Worm (Caenorhabditis elegans): ENCODE results near the gene R10E8.5.
"Not testable (repeated sequence)": the region's sequence is repeated elsewhere in the genome, so short reads cannot be mapped to it uniquely, and the experiment has no call there.

The R10E8.5 gene

DNA sequence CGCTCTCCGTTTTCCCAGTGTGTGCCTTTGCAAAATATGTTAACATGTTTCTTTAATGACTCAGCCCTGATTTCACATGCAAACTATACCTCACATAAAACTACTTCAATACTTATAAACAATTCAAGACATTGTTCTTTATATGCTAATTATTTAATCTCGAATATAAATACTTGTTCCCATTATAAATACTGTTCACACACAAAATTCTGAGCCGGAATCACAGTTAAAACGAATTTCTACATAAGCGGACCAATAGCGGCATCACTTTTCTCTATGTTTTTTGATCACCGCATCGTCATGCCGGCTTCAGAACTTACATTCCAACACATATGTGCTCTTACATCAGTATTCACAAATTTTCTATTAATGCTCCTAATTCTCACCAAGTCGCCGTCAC, at the start of gene R10E8.5:
TSS of gene R10E8.5 (plus strand) at position 301 of the 400 bp plus-strand sequence.
- TF ChIP-seq unc-62 (GFP tag; optimal IDR thresholded peaks at IDR 0.05) = no peak

ce11 chrV:18209071-18209470, 45.5 kb upstream of the R10E8.5 start, which contains the start of gene F16H6.7:
Gene F16H6.7 (minus strand): TSS chrV:18209171.
- TF ChIP-seq unc-62 (GFP tag; optimal IDR thresholded peaks at IDR 0.05) = no peak

DNA sequence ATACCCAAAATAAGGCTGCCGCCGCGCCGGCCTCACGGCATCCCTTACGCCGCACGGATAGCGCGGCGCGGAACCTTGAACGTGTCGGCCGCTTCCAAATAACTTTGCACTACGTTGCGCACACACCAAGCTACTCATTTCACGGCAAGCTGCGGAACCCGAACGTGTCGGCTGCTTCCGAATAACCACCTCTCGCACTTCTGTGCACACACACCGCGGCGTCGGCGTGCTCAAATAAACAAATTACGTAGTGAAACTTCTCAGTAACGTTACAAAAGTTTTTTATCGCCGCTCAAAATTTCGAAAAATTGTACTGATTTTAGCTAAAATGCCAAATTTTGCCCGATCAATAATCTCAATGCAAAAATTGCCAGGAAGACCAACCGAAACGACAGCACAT, 41.7 kb upstream of the R10E8.5 start:
- no peak for TF ChIP-seq unc-62 (GFP tag; optimal IDR thresholded peaks at IDR 0.05)

DNA sequence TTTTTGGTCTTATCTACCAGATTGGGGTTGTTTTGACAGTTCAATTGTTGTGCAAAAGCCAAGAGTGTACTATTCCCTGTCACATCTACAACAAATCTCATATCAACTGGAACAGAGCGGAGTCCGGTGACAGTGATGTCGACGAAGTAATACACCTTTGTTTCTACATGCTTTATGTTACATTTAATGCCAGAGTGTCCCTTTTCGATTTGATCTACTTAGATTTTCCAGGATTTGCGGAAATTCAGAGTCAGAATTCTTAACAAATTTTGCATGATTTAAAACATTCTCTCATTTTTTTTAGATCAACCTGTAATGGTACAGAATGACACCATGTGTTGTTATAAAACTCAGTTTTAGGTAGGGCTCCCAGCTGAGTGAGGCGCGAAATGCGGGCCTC, 38.4 kb upstream of the R10E8.5 start, which contains the start of gene F16H6.8:
TSS of gene F16H6.8 (minus strand) at position 101 of the 400 bp plus-strand sequence.
- TF ChIP-seq unc-62 (GFP tag; optimal IDR thresholded peaks at IDR 0.05) = not testable (repeated sequence)

DNA sequence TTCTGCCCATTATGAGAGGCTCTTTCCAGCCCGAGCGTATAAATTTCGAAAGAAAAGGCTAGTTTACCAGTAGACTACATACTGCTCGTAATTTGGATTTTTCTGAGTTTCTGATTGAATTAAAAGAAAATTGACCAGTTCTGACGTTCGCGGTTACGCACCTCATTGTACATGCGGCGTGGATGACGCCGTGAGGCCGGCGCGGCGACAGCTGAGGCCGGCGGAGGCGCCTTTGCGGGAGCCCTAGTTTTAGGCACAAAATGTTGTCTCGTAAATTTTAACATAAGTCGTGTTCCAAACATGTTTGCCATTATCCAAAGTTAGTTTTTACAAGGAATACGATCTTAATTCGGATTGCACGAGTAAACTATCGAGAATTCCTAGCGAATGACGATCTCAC, 37.8 kb upstream of the R10E8.5 start, which contains the start of gene F16H6.9:
TSS of gene F16H6.9 (plus strand) at position 301 of the 400 bp plus-strand sequence.
- TF ChIP-seq unc-62 (GFP tag; optimal IDR thresholded peaks at IDR 0.05) = not testable (repeated sequence)

- no peak for TF ChIP-seq unc-62 (GFP tag; optimal IDR thresholded peaks at IDR 0.05)
Observed at ce11 chrV:18224353-18224752, 30.2 kb upstream of the R10E8.5 start, which contains the start of gene F16H6.10. Gene F16H6.10 (minus strand): TSS chrV:18224453.

- TF ChIP-seq unc-62 (GFP tag; optimal IDR thresholded peaks at IDR 0.05) = no peak
Observed at ce11 chrV:18235808-18236207, 18.8 kb upstream of the R10E8.5 start.

ce11 chrV:18236714-18237288, 17.8 kb upstream of the R10E8.5 start, which contains the start of gene R10E8.3:
Gene R10E8.3 (minus strand): TSS chrV:18236764.
- no peak for TF ChIP-seq unc-62 (GFP tag; optimal IDR thresholded peaks at IDR 0.05)

ce11 chrV:18241328-18241727, 13.3 kb upstream of the R10E8.5 start, which contains the start of gene R10E8.8:
Gene R10E8.8 (minus strand): TSS chrV:18241670.
- no peak for TF ChIP-seq unc-62 (GFP tag; optimal IDR thresholded peaks at IDR 0.05)

DNA sequence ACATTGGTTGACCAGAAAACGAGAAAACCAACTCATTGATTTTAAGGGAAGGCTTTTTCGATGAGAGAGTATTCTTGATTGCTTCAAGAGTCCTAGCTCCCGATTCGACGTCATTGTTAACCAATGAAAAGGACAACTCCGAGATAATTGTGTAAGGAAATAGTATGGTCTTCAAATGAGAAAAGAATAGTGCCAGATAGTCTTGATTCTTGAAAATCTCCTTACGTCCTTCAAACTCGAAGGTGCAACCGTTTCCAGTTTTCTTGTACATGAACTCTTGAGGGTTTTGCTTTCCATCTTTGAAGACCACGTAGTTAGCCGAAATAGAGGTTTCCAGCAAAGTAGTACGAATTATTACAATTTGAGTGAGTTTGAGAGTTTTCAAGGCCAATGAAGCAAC, 11.4 kb upstream of the R10E8.5 start:
- TF ChIP-seq unc-62 (GFP tag; optimal IDR thresholded peaks at IDR 0.05) = no peak

DNA sequence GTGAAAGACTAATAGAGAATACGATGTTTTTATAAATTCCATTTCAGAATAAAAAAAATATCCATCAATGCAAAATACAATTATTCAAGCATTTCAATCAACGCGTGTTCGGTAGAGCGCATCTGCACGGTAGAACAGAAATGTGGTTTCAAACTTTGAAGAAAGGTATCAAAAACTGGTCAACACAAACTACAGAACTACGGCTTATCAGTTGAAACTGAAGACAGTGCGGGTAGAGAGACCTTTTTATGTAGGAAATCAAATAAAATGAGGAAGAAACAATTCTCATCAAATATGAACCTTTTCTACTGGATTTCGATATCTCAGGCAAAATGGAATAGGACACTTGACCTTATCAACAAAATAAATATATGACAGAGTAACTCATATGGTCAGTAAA, 10.2 kb upstream of the R10E8.5 start:
- no peak for TF ChIP-seq unc-62 (GFP tag; optimal IDR thresholded peaks at IDR 0.05)

DNA sequence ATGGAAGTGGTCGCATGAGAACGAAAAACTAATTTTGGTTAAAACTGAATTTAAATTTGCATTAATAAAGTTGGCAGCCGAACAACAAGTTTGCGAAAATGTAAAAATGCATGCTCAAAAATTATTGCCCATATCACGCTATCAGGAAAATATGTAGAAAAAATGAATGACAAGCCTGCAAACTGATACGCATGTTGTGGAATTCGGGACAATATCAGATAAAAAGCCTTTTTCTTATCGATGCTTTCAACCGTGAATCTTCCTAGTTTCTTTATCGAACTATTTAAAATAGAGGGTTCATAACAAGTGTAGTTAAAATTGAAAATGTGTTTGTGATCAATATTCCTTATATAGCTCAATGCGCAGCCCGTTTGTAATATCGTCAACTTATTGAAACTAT, 8.5 kb upstream of the R10E8.5 start:
- TF ChIP-seq unc-62 (GFP tag; optimal IDR thresholded peaks at IDR 0.05) = no peak

ce11 chrV:18252239-18252638, 2.3 kb upstream of the R10E8.5 start, which contains the start of gene R10E8.1:
Gene R10E8.1 (minus strand): TSS chrV:18252416.
- TF ChIP-seq unc-62 (GFP tag; optimal IDR thresholded peaks at IDR 0.05) = no peak

ce11 chrV:18253494-18253893, 1.1 kb upstream of the R10E8.5 start, which contains the start of gene R10E8.2:
Gene R10E8.2 (plus strand): TSS chrV:18253794.
- TF ChIP-seq unc-62 (GFP tag; optimal IDR thresholded peaks at IDR 0.05) = no peak

- no peak for TF ChIP-seq unc-62 (GFP tag; optimal IDR thresholded peaks at IDR 0.05)
Observed at ce11 chrV:18265514-18265913, 10.9 kb downstream of the R10E8.5 start.

DNA sequence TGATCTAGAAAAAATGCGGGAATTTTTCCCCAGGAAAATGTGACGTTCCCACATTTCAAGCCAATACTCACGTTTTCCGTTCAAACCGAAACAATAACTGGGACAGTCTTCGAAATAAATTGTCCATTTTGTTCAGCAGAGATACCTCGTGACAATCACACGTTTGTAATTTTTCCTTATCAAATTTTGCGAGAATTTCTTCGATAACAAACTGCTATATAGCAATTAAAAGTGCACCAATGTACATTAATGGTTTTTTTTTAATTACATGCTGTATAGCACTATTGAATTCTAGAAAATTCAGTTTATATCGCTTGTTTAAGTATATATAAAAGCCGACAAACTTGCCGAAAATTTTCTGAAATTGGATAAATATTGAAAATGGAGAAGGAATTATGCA, 11.7 kb downstream of the R10E8.5 start, which contains the start of gene R10E8.6:
TSS of gene R10E8.6 (minus strand) at position 154 of the 400 bp plus-strand sequence.
- no peak for TF ChIP-seq unc-62 (GFP tag; optimal IDR thresholded peaks at IDR 0.05)

ce11 chrV:18268744-18269143, 14.2 kb downstream of the R10E8.5 start, which contains the start of gene fbxa-213:
Gene fbxa-213 (minus strand): TSS chrV:18268844.
- TF ChIP-seq unc-62 (GFP tag; optimal IDR thresholded peaks at IDR 0.05) = no peak

Measured in whole organism, dauer.